Fruit fly (Drosophila melanogaster) whole organism, larva: ENCODE data around the gene CG5281.

ENCODE experiments used
- noc ChIP-seq: fragments of 200-800 bp; sonication (Bioruptor generic); optimal IDR thresholded peaks from 3 replicates; lab custom pipeline; 2019; ENCODE audit warnings: missing biosample characterization, mild to moderate bottlenecking, missing genetic modification characterization, moderate library complexity

CG5281 gene

dm6 chr3R:11435537-11436234 is at the start of gene CG5281, which contains the start of gene Exd2:
CG5281 (plus strand) TSS chr3R:11435850.
Exd2 (minus strand) TSS chr3R:11435703.
- no peak for TF ChIP-seq noc (tag; lab: Kevin White, UChicago)

dm6 chr3R:11392805-11393204 is 42.8 kb upstream of the CG5281 start:
- TF ChIP-seq noc (tag; lab: Kevin White, UChicago), result no peak

- TF ChIP-seq noc (tag; lab: Kevin White, UChicago), result no peak
These were observed 41.8 kb upstream of the CG5281 start for dm6 chr3R:11393896-11394295.

dm6 chr3R:11395541-11395940 is 40.1 kb upstream of the CG5281 start:
- no peak for TF ChIP-seq noc (tag; lab: Kevin White, UChicago)

- TF ChIP-seq noc (tag; lab: Kevin White, UChicago), result no peak
These were observed 32.8 kb upstream of the CG5281 start for dm6 chr3R:11402894-11403293.

dm6 chr3R:11407733-11408134 is 27.9 kb upstream of the CG5281 start, which contains the start of gene mRpL40:
mRpL40 (plus strand) TSS chr3R:11407918.
- no peak for TF ChIP-seq noc (tag; lab: Kevin White, UChicago)

- TF ChIP-seq noc (tag; lab: Kevin White, UChicago), result peak; percentile 92
These were observed 25.9 kb upstream of the CG5281 start, which contains the start of the genes mgr and Irbp for dm6 chr3R:11409667-11410137. mgr (minus strand) TSS chr3R:11409875. Irbp (plus strand) TSS chr3R:11410047.

- TF ChIP-seq noc (tag; lab: Kevin White, UChicago), result no peak
These were observed 23.3 kb upstream of the CG5281 start, which contains the start of gene Ipo9 for dm6 chr3R:11412371-11412770. Ipo9 (plus strand) TSS chr3R:11412522.

dm6 chr3R:11418568-11418967 is 17.1 kb upstream of the CG5281 start, which contains the start of the genes bumpel and CG45676:
bumpel (minus strand) TSS chr3R:11418668.
CG45676 (plus strand) TSS chr3R:11418885.
- no peak for TF ChIP-seq noc (tag; lab: Kevin White, UChicago)

dm6 chr3R:11421643-11422122 is 14.0 kb upstream of the CG5281 start, which contains the start of the genes ninaG and Sptz:
ninaG (minus strand) TSS chr3R:11421693.
Sptz (plus strand) TSS chr3R:11422092.
- peak; percentile 81 for TF ChIP-seq noc (tag; lab: Kevin White, UChicago)

- TF ChIP-seq noc (tag; lab: Kevin White, UChicago), result no peak
These were observed 5.8 kb upstream of the CG5281 start, which contains the start of gene Dtd for dm6 chr3R:11429814-11430213. Dtd (plus strand) TSS chr3R:11430061.

dm6 chr3R:11430307-11430706 is 5.3 kb upstream of the CG5281 start:
- TF ChIP-seq noc (tag; lab: Kevin White, UChicago), result no peak

dm6 chr3R:11431395-11431977 is 4.2 kb upstream of the CG5281 start, which contains the start of the genes RpL24-like and CG5276:
RpL24-like (minus strand) TSS chr3R:11431582.
CG5276 (plus strand) TSS chr3R:11431738.
- no peak for TF ChIP-seq noc (tag; lab: Kevin White, UChicago)

- no peak for TF ChIP-seq noc (tag; lab: Kevin White, UChicago)
These were observed 1.9 kb downstream of the CG5281 start, which contains the start of gene CG17230 for dm6 chr3R:11437528-11437927. CG17230 (plus strand) TSS chr3R:11437785.

- TF ChIP-seq noc (tag; lab: Kevin White, UChicago), result no peak
These were observed 5.4 kb downstream of the CG5281 start for dm6 chr3R:11441038-11441437.

- no peak for TF ChIP-seq noc (tag; lab: Kevin White, UChicago)
These were observed 14.0 kb downstream of the CG5281 start for dm6 chr3R:11449688-11450087.
